Worm (Caenorhabditis elegans) whole organism, mixed stage, embryonic: ENCODE results near the gene ZK945.8.

Source experiments
- ces-1 ChIP-seq: fragments of 150-350 bp; optimal IDR thresholded peaks from 2 replicates; lab custom pipeline; 2014; ENCODE audit warnings: missing biosample characterization, missing genetic modification reagents, missing genetic modification characterization
- elt-3 ChIP-seq: fragments of 150-350 bp; optimal IDR thresholded peaks from 2 replicates; lab custom pipeline; 2014; ENCODE audit warnings: missing biosample characterization, missing genetic modification characterization

- TF ChIP-seq ces-1 (GFP tag; lab: Kevin White, UChicago) (no peak), elt-3 (tag; lab: Kevin White, UChicago) (no peak)
Measured at ce11 chrII:10127389-10127788, 18.9 kb downstream of the ZK945.8 start, which contains the start of gene F27E5.8.
